Worm (Caenorhabditis elegans) whole organism, late embryonic: Measurements from ENCODE around the gene F13A7.12.
A peak's percentile ranks its signal among the peaks of the same experiment; 100 is the strongest.

Experiments
- C08G9.2 ChIP-seq: sonication (generic microtip); optimal IDR thresholded peaks from 2 replicates; lab custom pipeline; 2016; ENCODE audit warnings: mild to moderate bottlenecking, missing genetic modification characterization, moderate library complexity, missing compliant biosample characterization
- F13H6.1 ChIP-seq: sonication (generic microtip); optimal IDR thresholded peaks from 2 replicates; lab custom pipeline; 2016; ENCODE audit warnings: missing genetic modification characterization, missing compliant biosample characterization
- K02D7.2 ChIP-seq: sonication (generic microtip); optimal IDR thresholded peaks from 2 replicates; lab custom pipeline; 2017; ENCODE audit warnings: mild to moderate bottlenecking, missing genetic modification characterization, missing compliant biosample characterization
- K09A11.1 ChIP-seq: sonication (generic microtip); optimal IDR thresholded peaks from 2 replicates; lab custom pipeline; 2017; ENCODE audit warnings: antibody characterized with exemption, mild to moderate bottlenecking, missing genetic modification characterization, missing compliant biosample characterization; ENCODE audit not compliant: insufficient read depth
- T23F11.4 ChIP-seq: fragments of 200-800 bp; sonication (Bioruptor generic); optimal IDR thresholded peaks from 2 replicates; lab custom pipeline; 2018; ENCODE audit warnings: mild to moderate bottlenecking, missing genetic modification characterization, missing compliant biosample characterization
- Y22D7AL.16 ChIP-seq: sonication (generic microtip); optimal IDR thresholded peaks from 2 replicates; lab custom pipeline; 2016; ENCODE audit warnings: missing genetic modification characterization, missing compliant biosample characterization
- ama-1 ChIP-seq: fragments of 150-350 bp; optimal IDR thresholded peaks from 2 replicates; lab custom pipeline; 2014
- ceh-14 ChIP-seq: sonication (generic microtip); optimal IDR thresholded peaks from 2 replicates; lab custom pipeline; 2016; ENCODE audit warnings: missing genotype, missing genetic modification characterization, missing compliant biosample characterization
- ceh-18 ChIP-seq: sonication (generic microtip); optimal IDR thresholded peaks from 2 replicates; lab custom pipeline; 2016; ENCODE audit warnings: missing genetic modification characterization, missing compliant biosample characterization
- ceh-19 ChIP-seq: fragments of 200-800 bp; sonication (Bioruptor generic); optimal IDR thresholded peaks from 2 replicates; lab custom pipeline; 2018; ENCODE audit warnings: mild to moderate bottlenecking, missing genetic modification characterization, missing compliant biosample characterization
- ceh-2 ChIP-seq: sonication (generic microtip); optimal IDR thresholded peaks from 2 replicates; lab custom pipeline; 2016; ENCODE audit warnings: missing genotype, missing genetic modification characterization, missing compliant biosample characterization
- ceh-22 ChIP-seq: sonication (generic microtip); optimal IDR thresholded peaks from 2 replicates; lab custom pipeline; 2017; ENCODE audit warnings: missing biosample characterization, missing genetic modification characterization
- ceh-30 ChIP-seq: fragments of 150-350 bp; optimal IDR thresholded peaks from 2 replicates; lab custom pipeline; 2014; ENCODE audit warnings: missing biosample characterization, missing genetic modification characterization
- ceh-31 ChIP-seq: sonication (generic microtip); optimal IDR thresholded peaks from 2 replicates; lab custom pipeline; 2016; ENCODE audit warnings: missing genetic modification characterization, missing compliant biosample characterization
- ceh-45 ChIP-seq: fragments of 200-800 bp; sonication (Bioruptor generic); IDR thresholded peaks from 2 replicates; pipeline ENCODE4 v1.3.6; 2022; ENCODE audit warnings: missing genetic modification reagents, missing genetic modification characterization, missing compliant biosample characterization
- ceh-48 ChIP-seq: sonication (generic microtip); optimal IDR thresholded peaks from 2 replicates; lab custom pipeline; 2016; ENCODE audit warnings: missing genetic modification characterization, inconsistent platforms, missing compliant biosample characterization
- ceh-6 ChIP-seq: fragments of 200-800 bp; sonication (Bioruptor generic); optimal IDR thresholded peaks from 2 replicates; lab custom pipeline; 2018; ENCODE audit warnings: mild to moderate bottlenecking, missing genetic modification characterization, missing compliant biosample characterization
- ceh-9 ChIP-seq: sonication (generic microtip); optimal IDR thresholded peaks from 2 replicates; lab custom pipeline; 2016; ENCODE audit warnings: mild to moderate bottlenecking, missing genetic modification characterization, inconsistent platforms, missing compliant biosample characterization
- che-1 ChIP-seq: sonication (generic microtip); optimal IDR thresholded peaks from 2 replicates; lab custom pipeline; 2016; ENCODE audit warnings: mild to moderate bottlenecking, missing genetic modification characterization, missing compliant biosample characterization
- dmd-4 ChIP-seq: sonication (generic microtip); optimal IDR thresholded peaks from 2 replicates; lab custom pipeline; 2016; ENCODE audit warnings: borderline replicate concordance, missing genetic modification characterization, missing compliant biosample characterization
- elt-2 ChIP-seq: sonication (generic microtip); optimal IDR thresholded peaks from 2 replicates; lab custom pipeline; 2016; ENCODE audit warnings: missing genetic modification reagents, missing genetic modification characterization, missing compliant biosample characterization
- ets-4 ChIP-seq: sonication (generic microtip); optimal IDR thresholded peaks from 2 replicates; lab custom pipeline; 2016; ENCODE audit warnings: missing genetic modification characterization, missing compliant biosample characterization
- eyg-1 ChIP-seq: sonication (generic microtip); optimal IDR thresholded peaks from 2 replicates; lab custom pipeline; 2016; ENCODE audit warnings: missing genotype, missing genetic modification characterization, missing compliant biosample characterization
- fax-1 ChIP-seq: sonication (generic microtip); optimal IDR thresholded peaks from 2 replicates; lab custom pipeline; 2016; ENCODE audit warnings: missing genotype, missing genetic modification characterization, missing compliant biosample characterization
- fkh-6 ChIP-seq: sonication (generic microtip); optimal IDR thresholded peaks from 2 replicates; lab custom pipeline; 2016; ENCODE audit warnings: missing genetic modification characterization, missing compliant biosample characterization
- hlh-13 ChIP-seq: fragments of 200-800 bp; sonication (Bioruptor generic); optimal IDR thresholded peaks from 2 replicates; lab custom pipeline; 2018; ENCODE audit warnings: mild to moderate bottlenecking, missing genetic modification characterization, missing compliant biosample characterization
- hlh-15 ChIP-seq: sonication (generic microtip); optimal IDR thresholded peaks from 2 replicates; lab custom pipeline; 2016; ENCODE audit warnings: missing genetic modification characterization, missing compliant biosample characterization
- hlh-6 ChIP-seq: sonication (generic microtip); optimal IDR thresholded peaks from 2 replicates; lab custom pipeline; 2016; ENCODE audit warnings: missing genotype, missing genetic modification characterization, missing compliant biosample characterization
- hlh-8 ChIP-seq: sonication (generic microtip); optimal IDR thresholded peaks from 2 replicates; lab custom pipeline; 2016; ENCODE audit warnings: missing genotype, missing genetic modification characterization, missing compliant biosample characterization
- lin-11 ChIP-seq: fragments of 200-800 bp; sonication (Bioruptor generic); optimal IDR thresholded peaks from 2 replicates; lab custom pipeline; 2018; ENCODE audit warnings: mild to moderate bottlenecking, missing genetic modification characterization, missing compliant biosample characterization
- madf-2 ChIP-seq: sonication (generic microtip); optimal IDR thresholded peaks from 2 replicates; lab custom pipeline; 2017; ENCODE audit warnings: missing genetic modification characterization, missing compliant biosample characterization
- nfya-1 ChIP-seq: sonication (generic microtip); optimal IDR thresholded peaks from 2 replicates; lab custom pipeline; 2017; ENCODE audit warnings: missing genetic modification characterization, mild to moderate bottlenecking, missing compliant biosample characterization, antibody characterized with exemption, moderate library complexity
- nhr-11 ChIP-seq: fragments of 150-350 bp; optimal IDR thresholded peaks from 2 replicates; lab custom pipeline; 2014; ENCODE audit warnings: missing biosample characterization, missing genetic modification characterization
- nhr-232 ChIP-seq: sonication (generic microtip); optimal IDR thresholded peaks from 2 replicates; lab custom pipeline; 2016; ENCODE audit warnings: missing genetic modification characterization, missing compliant biosample characterization
- npax-4 ChIP-seq: sonication (generic microtip); optimal IDR thresholded peaks from 2 replicates; lab custom pipeline; 2016; ENCODE audit warnings: missing genetic modification characterization, missing compliant biosample characterization
- odd-2 ChIP-seq: sonication (generic microtip); optimal IDR thresholded peaks from 2 replicates; lab custom pipeline; 2017; ENCODE audit warnings: antibody characterized with exemption, mild to moderate bottlenecking, missing genetic modification characterization, missing compliant biosample characterization
- pag-3 ChIP-seq: sonication (generic microtip); optimal IDR thresholded peaks from 2 replicates; lab custom pipeline; 2016; ENCODE audit warnings: missing compliant biosample characterization, missing genetic modification characterization, borderline replicate concordance
- pat-9 ChIP-seq: fragments of 200-800 bp; sonication (Bioruptor generic); optimal IDR thresholded peaks from 2 replicates; lab custom pipeline; 2018; ENCODE audit warnings: mild to moderate bottlenecking, missing genetic modification characterization, moderate library complexity, missing compliant biosample characterization
- pax-1 ChIP-seq: fragments of 150-350 bp; optimal IDR thresholded peaks from 2 replicates; lab custom pipeline; 2014; ENCODE audit warnings: missing biosample characterization, missing genetic modification characterization
- pha-2 ChIP-seq: sonication (generic microtip); optimal IDR thresholded peaks from 2 replicates; lab custom pipeline; 2017; ENCODE audit warnings: mild to moderate bottlenecking, missing genetic modification characterization, missing compliant biosample characterization
- pqm-1 ChIP-seq: sonication (generic microtip); optimal IDR thresholded peaks from 2 replicates; lab custom pipeline; 2016; ENCODE audit warnings: missing genetic modification characterization, missing compliant biosample characterization
- ref-2 ChIP-seq: sonication (generic microtip); optimal IDR thresholded peaks from 2 replicates; lab custom pipeline; 2016; ENCODE audit warnings: missing genetic modification characterization, missing compliant biosample characterization
- rnt-1 ChIP-seq: sonication (generic microtip); optimal IDR thresholded peaks from 2 replicates; lab custom pipeline; 2016; ENCODE audit warnings: missing genetic modification characterization, missing compliant biosample characterization
- sdc-2 ChIP-seq: sonication (generic microtip); optimal IDR thresholded peaks from 2 replicates; lab custom pipeline; 2016; ENCODE audit warnings: missing genotype, missing genetic modification characterization, missing compliant biosample characterization
- sox-2 ChIP-seq: fragments of 200-800 bp; sonication (Bioruptor generic); IDR thresholded peaks from 2 replicates; pipeline ENCODE4 v1.3.6; 2022; ENCODE audit warnings: missing genetic modification reagents, missing genetic modification characterization, missing compliant biosample characterization
- tbx-7 ChIP-seq: sonication (generic microtip); optimal IDR thresholded peaks from 2 replicates; lab custom pipeline; 2016; ENCODE audit warnings: missing genotype, missing genetic modification characterization, missing compliant biosample characterization
- ttx-3 ChIP-seq: sonication (generic microtip); optimal IDR thresholded peaks from 2 replicates; lab custom pipeline; 2016; ENCODE audit warnings: missing genetic modification reagents, missing genetic modification characterization, missing compliant biosample characterization
- unc-3 ChIP-seq, 2 experiments: fragments of 200-800 bp in 1 of 2; sonication (Bioruptor generic) in 1 of 2; sonication (generic microtip) in 1 of 2; conservative IDR thresholded peaks in 1 of 2; optimal IDR thresholded peaks in 1 of 2; 2 replicates each; pipeline versions ENCODE4 v1.3.6 to Lab custom; 2016 to 2022; ENCODE audit warnings: missing compliant biosample characterization in 2 of 2, missing genetic modification characterization in 2 of 2, missing genetic modification reagents in 1 of 2
- unc-42 ChIP-seq: sonication (generic microtip); optimal IDR thresholded peaks from 2 replicates; lab custom pipeline; 2016; ENCODE audit warnings: missing genotype, missing genetic modification characterization, missing compliant biosample characterization
- unc-55 ChIP-seq: sonication (generic microtip); optimal IDR thresholded peaks from 2 replicates; lab custom pipeline; 2017; ENCODE audit warnings: missing biosample characterization, missing genetic modification reagents, missing genetic modification characterization
- unc-86 ChIP-seq: sonication (generic microtip); optimal IDR thresholded peaks from 2 replicates; lab custom pipeline; 2016; ENCODE audit warnings: missing genetic modification characterization, missing compliant biosample characterization
- zip-5 ChIP-seq: sonication (generic microtip); optimal IDR thresholded peaks from 2 replicates; lab custom pipeline; 2016; ENCODE audit warnings: missing genetic modification characterization, missing compliant biosample characterization
- ztf-16 ChIP-seq: sonication (generic microtip); optimal IDR thresholded peaks from 2 replicates; lab custom pipeline; 2017; ENCODE audit warnings: missing genetic modification characterization, missing compliant biosample characterization

F13A7.12 gene

ce11 chrV:16370039-16370438 lies 25.8 kb upstream of the F13A7.12 start (continued):
- TF ChIP-seq nfya-1 (tag; lab: Kevin White, UChicago) = peak; percentile 25
- peak; percentile 45 for TF ChIP-seq pqm-1 (tag; lab: Kevin White, UChicago)
- TF ChIP-seq ama-1 (lab: Kevin White, UChicago) = no peak
- TF ChIP-seq sdc-2 = peak; percentile 58
- peak; percentile 71 for TF ChIP-seq ceh-6 (GFP tag; lab: Kevin White, UChicago)
- no peak for TF ChIP-seq dmd-4
- TF ChIP-seq pax-1 (tag; lab: Kevin White, UChicago) = no peak
- peak; percentile 61 for TF ChIP-seq rnt-1 (tag; lab: Kevin White, UChicago)
- TF ChIP-seq ceh-19 (GFP tag; lab: Kevin White, UChicago) = peak; percentile 73
- TF ChIP-seq ceh-48 = no peak
- TF ChIP-seq hlh-13 (GFP tag; lab: Kevin White, UChicago) = peak; percentile 11
- peak; percentile 44 for TF ChIP-seq ttx-3 (tag; lab: Kevin White, UChicago)
- peak; percentile 12 for TF ChIP-seq ceh-9 (tag; lab: Kevin White, UChicago)
- peak; percentile 61 for TF ChIP-seq ztf-16 (tag; lab: Kevin White, UChicago)
- TF ChIP-seq ceh-30 (tag; lab: Kevin White, UChicago) = no peak
- peak; percentile 41 for TF ChIP-seq unc-42 (tag; lab: Kevin White, UChicago)
- peak; percentile 64 for TF ChIP-seq che-1 (tag; lab: Kevin White, UChicago)
- TF ChIP-seq elt-2 (tag; lab: Kevin White, UChicago) = peak; percentile 61
- TF ChIP-seq tbx-7 (tag; lab: Kevin White, UChicago) = no peak
- TF ChIP-seq lin-11 = peak; percentile 45
- peak; percentile 6; the same call in 1 of the 2 replicates for TF ChIP-seq sox-2 (GFP tag; lab: Robert Waterston, UW)
- peak; percentile 46 for TF ChIP-seq ref-2
- TF ChIP-seq Y22D7AL.16 (tag; lab: Kevin White, UChicago) = peak; percentile 52
- TF ChIP-seq unc-86 (tag; lab: Kevin White, UChicago) = peak; percentile 45
- peak; percentile 60 for TF ChIP-seq fax-1 (tag; lab: Kevin White, UChicago)
- peak; percentile 34 for TF ChIP-seq hlh-15 (tag; lab: Kevin White, UChicago)
- TF ChIP-seq F13H6.1 = peak; percentile 27
- TF ChIP-seq pat-9 (tag; lab: Kevin White, UChicago) = peak; percentile 65
- TF ChIP-seq ceh-22 (tag; lab: Kevin White, UChicago) = no peak
- peak; percentile 44 for TF ChIP-seq hlh-8 (tag; lab: Kevin White, UChicago)
- peak; percentile 71 for TF ChIP-seq ceh-18 (tag; lab: Kevin White, UChicago)
- peak; percentile 54 for TF ChIP-seq madf-2 (tag; lab: Kevin White, UChicago)
- peak; percentile 38 for TF ChIP-seq npax-4 (tag; lab: Kevin White, UChicago)
- no peak for TF ChIP-seq odd-2 (tag; lab: Kevin White, UChicago)
- TF ChIP-seq eyg-1 (tag; lab: Kevin White, UChicago) = peak; percentile 59
- TF ChIP-seq nhr-232 (tag; lab: Kevin White, UChicago) = peak; percentile 70
- TF ChIP-seq pha-2 (tag; lab: Kevin White, UChicago) = peak; percentile 78
- TF ChIP-seq nhr-11 (tag; lab: Kevin White, UChicago) = no peak
- no peak for TF ChIP-seq unc-55 (GFP tag; lab: Kevin White, UChicago)
- TF ChIP-seq zip-5 (tag; lab: Kevin White, UChicago) = peak; percentile 38
- TF ChIP-seq pag-3 (tag; lab: Kevin White, UChicago) = peak; percentile 21
- peak; percentile 29 for TF ChIP-seq ceh-14 (tag; lab: Kevin White, UChicago)
- peak; percentile 73 for TF ChIP-seq hlh-6
- TF ChIP-seq ceh-31 (tag; lab: Kevin White, UChicago) = peak; percentile 47
- peak; percentile 48 for TF ChIP-seq fkh-6
- TF ChIP-seq ets-4 (tag; lab: Kevin White, UChicago) = no peak
- TF ChIP-seq K02D7.2 (tag; lab: Kevin White, UChicago) = peak; percentile 35
- peak; percentile 54; the same call in 1 of the 2 replicates for TF ChIP-seq ceh-45 (GFP tag; lab: Robert Waterston, UW)
- peak; percentile 58 for TF ChIP-seq C08G9.2 (tag; lab: Kevin White, UChicago)
- peak; percentile 26 for TF ChIP-seq ceh-2 (tag; lab: Kevin White, UChicago)
- no peak for TF ChIP-seq K09A11.1 (tag; lab: Kevin White, UChicago)
- TF ChIP-seq unc-3 (GFP tag; conservative IDR thresholded peaks at IDR 0.05; lab: Robert Waterston, UW) = peak; percentile 49; the same call in 1 of the 2 replicates
- TF ChIP-seq unc-3 (tag; optimal IDR thresholded peaks at IDR 0.05; lab: Kevin White, UChicago) = peak; percentile 35
- TF ChIP-seq T23F11.4 (GFP tag; lab: Kevin White, UChicago) = no peak
- TF ChIP-seq, all 69 proteins: peak for 50
